Worm (Caenorhabditis elegans) whole organism, early embryonic: ENCODE results near the gene C54G7.1.

Experiments used
- F13C5.2 ChIP-seq: sonication (generic microtip); optimal IDR thresholded peaks from 2 replicates; lab custom pipeline; 2017; ENCODE audit warnings: mild to moderate bottlenecking, missing genetic modification characterization, inconsistent platforms, missing compliant biosample characterization
- ama-1 ChIP-seq: fragments of 150-350 bp; optimal IDR thresholded peaks from 2 replicates; lab custom pipeline; 2014
- pes-1 ChIP-seq: fragments of 200-800 bp; sonication (Bioruptor generic); IDR thresholded peaks from 2 replicates; pipeline ENCODE4 v1.3.6; 2022; ENCODE audit warnings: missing genetic modification reagents, missing genetic modification characterization, missing compliant biosample characterization
- scrt-1 ChIP-seq: fragments of 200-800 bp; sonication (Bioruptor generic); IDR thresholded peaks from 2 replicates; pipeline ENCODE4 v1.3.6; 2022; ENCODE audit warnings: missing genetic modification characterization, missing compliant biosample characterization

DNA sequence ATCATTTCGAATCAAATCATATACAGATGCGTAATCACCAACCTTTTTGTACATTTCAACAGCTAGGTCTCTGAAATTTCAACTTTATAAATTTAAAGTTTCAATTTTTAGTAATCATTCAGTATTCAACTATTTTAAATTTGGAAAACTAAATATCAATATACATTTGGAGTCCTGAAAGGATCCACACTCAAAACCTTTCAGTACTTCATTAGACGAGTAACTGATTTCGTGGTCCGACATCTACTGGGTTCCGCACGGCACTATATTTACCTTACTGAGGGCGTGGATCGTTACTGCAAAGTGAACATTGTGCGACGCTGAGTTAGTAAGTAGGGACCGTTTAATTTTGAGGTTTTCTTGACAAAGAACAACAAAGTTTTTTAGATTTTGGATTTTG, 4.1 kb downstream of the C54G7.1 start:
- TF ChIP-seq ama-1 (lab: Kevin White, UChicago) (no peak), pes-1 (GFP tag; lab: Robert Waterston, UW) (no peak), F13C5.2 (tag; lab: Kevin White, UChicago) (no peak), scrt-1 (GFP tag; lab: Robert Waterston, UW) (no peak)
